Worm (Caenorhabditis elegans): Measurements from ENCODE around the gene neg-1.

- no peak for TF ChIP-seq ama-1 (optimal IDR thresholded peaks at IDR 0.05)
- TF ChIP-seq pes-1 (GFP tag; IDR thresholded peaks at IDR 0.05), result no peak
- TF ChIP-seq tra-4 (tag; optimal IDR thresholded peaks at IDR 0.05), result no peak
- no peak for TF ChIP-seq hnd-1 (tag; optimal IDR thresholded peaks at IDR 0.05)
Observed at ce11 chrV:4410643-4411042, 36.0 kb upstream of the neg-1 start, which contains the start of gene Y47D7A.3.

Data from whole organism, early embryonic.